Worm (Caenorhabditis elegans) whole organism, L1 larva: ENCODE results near the gene C01G5.4.

Experiments
- C16A3.4 ChIP-seq: fragments of 150-350 bp; optimal IDR thresholded peaks from 2 replicates; lab custom pipeline; 2014; ENCODE audit warnings: missing biosample characterization, missing genetic modification characterization
- C34B4.2 ChIP-seq: sonication (generic microtip); optimal IDR thresholded peaks from 2 replicates; lab custom pipeline; 2017; ENCODE audit warnings: mild to moderate bottlenecking, missing genetic modification characterization, missing compliant biosample characterization
- alr-1 ChIP-seq: fragments of 200-800 bp; sonication (Bioruptor generic); optimal IDR thresholded peaks from 2 replicates; lab custom pipeline; 2018; ENCODE audit warnings: borderline replicate concordance, mild to moderate bottlenecking, missing genetic modification characterization, missing compliant biosample characterization
- aly-2 ChIP-seq: fragments of 150-350 bp; optimal IDR thresholded peaks from 2 replicates; lab custom pipeline; 2014; ENCODE audit warnings: missing biosample characterization, missing genetic modification characterization
- blmp-1 ChIP-seq: fragments of 150-350 bp; optimal IDR thresholded peaks from 2 replicates; lab custom pipeline; 2014; ENCODE audit warnings: missing biosample characterization, missing genetic modification characterization
- ceh-8 ChIP-seq: fragments of 200-800 bp; sonication (Bioruptor generic); optimal IDR thresholded peaks from 2 replicates; lab custom pipeline; 2018; ENCODE audit warnings: mild to moderate bottlenecking, missing genetic modification characterization, moderate library complexity, missing compliant biosample characterization
- ceh-82 ChIP-seq, 3 experiments: fragments of 150-350 bp in 1 of 3; sonication (generic microtip) in 2 of 3; optimal IDR thresholded peaks; 2 replicates each; lab custom pipeline; 2014 to 2017; ENCODE audit warnings: missing biosample characterization in 3 of 3, missing genetic modification characterization in 3 of 3
- dpl-1 ChIP-seq, 3 experiments: fragments of 150-350 bp in 2 of 3; sonication (generic microtip) in 1 of 3; optimal IDR thresholded peaks; 2 replicates each; lab custom pipeline; 2014 to 2017; ENCODE audit warnings: missing biosample characterization in 3 of 3, missing genetic modification characterization in 3 of 3, missing genetic modification reagents in 3 of 3
- dsc-1 ChIP-seq: sonication (generic microtip); optimal IDR thresholded peaks from 2 replicates; lab custom pipeline; 2016; ENCODE audit warnings: mild to moderate bottlenecking, missing genetic modification characterization, missing compliant biosample characterization
- efl-1 ChIP-seq, 4 experiments: fragments of 150-350 bp; optimal IDR thresholded peaks in 3 of 4; peaks in 1 of 4; 1 replicate in 1 of 4; 2 replicates in 3 of 4; lab custom pipeline; 2014; ENCODE audit warnings: missing biosample characterization in 2 of 4, missing genetic modification characterization in 2 of 4, missing genetic modification reagents in 2 of 4
- elt-3 ChIP-seq, 6 experiments: fragments of 150-350 bp in 1 of 6; sonication (generic microtip); optimal IDR thresholded peaks; 2 replicates each; lab custom pipeline; 2017 to 2018; ENCODE audit warnings: missing biosample characterization in 6 of 6, missing genetic modification characterization in 6 of 6, inconsistent platforms in 1 of 6
- fkh-4 ChIP-seq: sonication (generic microtip); optimal IDR thresholded peaks from 2 replicates; lab custom pipeline; 2016; ENCODE audit warnings: missing compliant biosample characterization, missing genetic modification characterization, borderline replicate concordance
- hlh-17 ChIP-seq: fragments of 200-800 bp; sonication (Bioruptor generic); optimal IDR thresholded peaks from 2 replicates; lab custom pipeline; 2018; ENCODE audit warnings: missing genetic modification characterization, mild to moderate bottlenecking, missing compliant biosample characterization, moderate library complexity, borderline replicate concordance
- jun-1 ChIP-seq: fragments of 150-350 bp; optimal IDR thresholded peaks from 2 replicates; lab custom pipeline; 2014; ENCODE audit warnings: missing biosample characterization, missing genetic modification reagents, missing genetic modification characterization
- lin-13 ChIP-seq: fragments of 150-350 bp; optimal IDR thresholded peaks from 2 replicates; lab custom pipeline; 2014; ENCODE audit warnings: missing biosample characterization, missing genetic modification reagents, missing genetic modification characterization
- lin-14 ChIP-seq: fragments of 200-800 bp; sonication (Bioruptor generic); optimal IDR thresholded peaks from 2 replicates; lab custom pipeline; 2018; ENCODE audit warnings: mild to moderate bottlenecking, missing genetic modification characterization, moderate library complexity, missing compliant biosample characterization
- lin-15B ChIP-seq: fragments of 150-350 bp; sonication (generic microtip); optimal IDR thresholded peaks from 3 replicates; lab custom pipeline; 2014; ENCODE audit warnings: missing biosample characterization, missing genetic modification characterization
- lin-35 ChIP-seq, 2 experiments: fragments of 150-350 bp; optimal IDR thresholded peaks; 2 replicates each; lab custom pipeline; 2014; ENCODE audit warnings: missing biosample characterization in 2 of 2, missing genetic modification characterization in 2 of 2, missing genetic modification reagents in 2 of 2
- lin-39 ChIP-seq: fragments of 150-350 bp; optimal IDR thresholded peaks from 2 replicates; lab custom pipeline; 2014; ENCODE audit warnings: missing biosample characterization, missing genetic modification reagents, missing genetic modification characterization
- lir-3 ChIP-seq: sonication (generic microtip); optimal IDR thresholded peaks from 2 replicates; lab custom pipeline; 2016; ENCODE audit warnings: mild to moderate bottlenecking, missing genetic modification characterization, moderate library complexity, missing compliant biosample characterization; ENCODE audit not compliant: poor library complexity
- lsy-2 ChIP-seq, 2 experiments: fragments of 150-350 bp; optimal IDR thresholded peaks; 2 replicates each; lab custom pipeline; 2014; ENCODE audit warnings: missing biosample characterization in 2 of 2, missing genetic modification characterization in 2 of 2
- mdl-1 ChIP-seq, 2 experiments: fragments of 150-350 bp; optimal IDR thresholded peaks; 2 replicates each; lab custom pipeline; 2014 to 2017; ENCODE audit warnings: missing biosample characterization in 2 of 2, missing genetic modification characterization in 2 of 2, inconsistent platforms in 1 of 2
- mep-1 ChIP-seq: fragments of 150-350 bp; optimal IDR thresholded peaks from 2 replicates; lab custom pipeline; 2014; ENCODE audit warnings: missing biosample characterization, missing genetic modification characterization
- nhr-11 ChIP-seq: fragments of 150-350 bp; optimal IDR thresholded peaks from 2 replicates; lab custom pipeline; 2014; ENCODE audit warnings: missing biosample characterization, missing genetic modification characterization
- nhr-12 ChIP-seq: sonication (generic microtip); optimal IDR thresholded peaks from 2 replicates; lab custom pipeline; 2017; ENCODE audit warnings: missing biosample characterization, missing genetic modification characterization
- nhr-19 ChIP-seq: fragments of 200-800 bp; sonication (Bioruptor generic); conservative IDR thresholded peaks from 2 replicates; pipeline ENCODE4 v1.3.6; 2022; ENCODE audit warnings: missing genetic modification characterization, missing compliant biosample characterization
- nhr-20 ChIP-seq: sonication (generic microtip); optimal IDR thresholded peaks from 2 replicates; lab custom pipeline; 2016; ENCODE audit warnings: mild to moderate bottlenecking, missing genetic modification characterization, missing compliant biosample characterization
- nhr-237 ChIP-seq: fragments of 150-350 bp; optimal IDR thresholded peaks from 2 replicates; lab custom pipeline; 2014; ENCODE audit warnings: missing biosample characterization, missing genetic modification characterization
- nhr-47 ChIP-seq: sonication (generic microtip); optimal IDR thresholded peaks from 2 replicates; lab custom pipeline; 2016; ENCODE audit warnings: mild to moderate bottlenecking, missing genetic modification characterization, moderate library complexity, missing compliant biosample characterization
- nhr-71 ChIP-seq: sonication (generic microtip); optimal IDR thresholded peaks from 2 replicates; lab custom pipeline; 2016; ENCODE audit warnings: mild to moderate bottlenecking, missing genetic modification characterization, moderate library complexity, missing compliant biosample characterization
- nhr-77 ChIP-seq: fragments of 150-350 bp; optimal IDR thresholded peaks from 2 replicates; lab custom pipeline; 2014; ENCODE audit warnings: missing biosample characterization, missing genetic modification characterization
- nhr-85 ChIP-seq: sonication (generic microtip); peaks from one replicate; lab custom pipeline; 2016; ENCODE audit warnings: missing genetic modification characterization, inconsistent platforms, missing compliant biosample characterization
- nhr-90 ChIP-seq: sonication (generic microtip); optimal IDR thresholded peaks from 2 replicates; lab custom pipeline; 2016; ENCODE audit warnings: mild to moderate bottlenecking, missing genetic modification characterization, missing compliant biosample characterization; ENCODE audit not compliant: poor library complexity
- pag-3 ChIP-seq: sonication (generic microtip); optimal IDR thresholded peaks from 2 replicates; lab custom pipeline; 2017; ENCODE audit warnings: missing genetic modification characterization, mild to moderate bottlenecking, missing compliant biosample characterization, antibody characterized with exemption, borderline replicate concordance; ENCODE audit not compliant: insufficient read depth
- pqm-1 ChIP-seq: sonication (generic microtip); optimal IDR thresholded peaks from 3 replicates; lab custom pipeline; 2017; ENCODE audit warnings: missing biosample characterization, missing genetic modification characterization
- rnt-1 ChIP-seq: sonication (generic microtip); optimal IDR thresholded peaks from 2 replicates; lab custom pipeline; 2016; ENCODE audit warnings: mild to moderate bottlenecking, missing genetic modification characterization, moderate library complexity, missing compliant biosample characterization
- snu-23 ChIP-seq: sonication (generic microtip); optimal IDR thresholded peaks from 2 replicates; lab custom pipeline; 2016; ENCODE audit warnings: missing genetic modification characterization, missing compliant biosample characterization
- sox-4 ChIP-seq: sonication (generic microtip); optimal IDR thresholded peaks from 2 replicates; lab custom pipeline; 2016; ENCODE audit warnings: missing genetic modification characterization, missing compliant biosample characterization
- swsn-7 ChIP-seq: sonication (generic microtip); optimal IDR thresholded peaks from 2 replicates; lab custom pipeline; 2016; ENCODE audit warnings: missing genetic modification characterization, missing compliant biosample characterization
- tbx-2 ChIP-seq: sonication (generic microtip); optimal IDR thresholded peaks from 2 replicates; lab custom pipeline; 2016; ENCODE audit warnings: missing genetic modification characterization, missing compliant biosample characterization
- unc-86 ChIP-seq: sonication (generic microtip); optimal IDR thresholded peaks from 2 replicates; lab custom pipeline; 2016; ENCODE audit warnings: missing genetic modification characterization, missing compliant biosample characterization
- unc-98 ChIP-seq: fragments of 200-800 bp; sonication (Bioruptor generic); IDR thresholded peaks from 2 replicates; pipeline ENCODE4 v1.3.6; 2022; ENCODE audit warnings: missing genetic modification characterization, missing compliant biosample characterization
- vab-15 ChIP-seq: sonication (generic microtip); optimal IDR thresholded peaks from 2 replicates; lab custom pipeline; 2017; ENCODE audit warnings: missing genotype, mild to moderate bottlenecking, missing genetic modification characterization, missing compliant biosample characterization
- xbp-1 ChIP-seq: sonication (generic microtip); optimal IDR thresholded peaks from 2 replicates; lab custom pipeline; 2016; ENCODE audit warnings: missing genetic modification characterization, missing compliant biosample characterization
- ztf-11 ChIP-seq, 2 experiments: sonication (generic microtip); optimal IDR thresholded peaks; 2 replicates each; lab custom pipeline; 2016 to 2017; ENCODE audit warnings: missing genetic modification characterization in 2 of 2, missing biosample characterization in 1 of 2, missing compliant biosample characterization in 1 of 2
- ztf-4 ChIP-seq: fragments of 150-350 bp; optimal IDR thresholded peaks from 2 replicates; lab custom pipeline; 2014; ENCODE audit warnings: missing biosample characterization, missing genetic modification characterization

Gene C01G5.4

DNA sequence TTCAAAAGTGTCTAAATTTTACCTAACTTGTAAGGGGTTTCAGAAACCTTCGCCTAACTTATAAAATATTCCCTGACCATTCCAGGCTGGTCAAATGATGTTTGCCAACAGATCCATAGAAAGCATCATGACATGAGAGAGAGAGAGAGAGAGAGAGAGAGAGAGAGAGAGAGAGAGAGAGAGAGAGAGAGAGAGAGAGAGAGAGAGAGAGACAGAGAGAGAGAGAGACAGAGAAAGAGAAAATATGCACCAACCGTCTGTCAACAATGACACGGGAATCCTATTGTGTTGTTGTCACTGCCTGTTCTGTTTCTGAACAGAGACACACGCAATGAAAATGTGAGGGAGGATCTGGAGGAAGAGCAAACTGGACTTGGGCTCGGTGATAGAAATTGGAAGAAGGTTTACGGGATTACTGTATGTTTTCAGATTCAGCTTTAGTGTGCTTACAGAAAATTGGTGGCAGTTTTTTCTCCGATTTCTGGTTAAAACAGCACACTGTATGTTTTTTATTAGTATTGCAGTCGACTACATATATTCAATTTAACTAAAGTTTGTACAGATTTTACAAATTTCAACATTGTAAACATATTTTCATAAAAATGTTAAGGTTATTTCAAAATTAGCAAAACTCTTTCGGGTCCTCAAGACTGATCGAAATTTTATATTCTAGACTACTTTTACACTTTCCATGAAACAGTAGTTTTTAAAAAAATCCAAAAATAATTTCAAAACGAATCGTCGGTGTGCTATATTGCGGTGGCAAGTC, 44.6 kb downstream of the C01G5.4 start:
- TF ChIP-seq nhr-11 (no peak), jun-1 (tag; lab: Kevin White, UChicago) (peak; percentile 14), mep-1 (peak; percentile 40), unc-98 (GFP tag; lab: Robert Waterston, UW) (no peak), nhr-237 (no peak), hlh-17 (GFP tag; lab: Kevin White, UChicago) (no peak), ceh-82 (tag; optimal IDR thresholded peaks at IDR 0.05; lab: Kevin White, UChicago) (no peak), efl-1 (optimal IDR thresholded peaks at IDR 0.05; lab: Kevin White, UChicago) (peak; percentile 12 to 27), efl-1 (GFP tag; optimal IDR thresholded peaks at IDR 0.05 in 1 of 2; lab: Kevin White, UChicago) (no peak), lin-14 (GFP tag; lab: Kevin White, UChicago) (peak; percentile 13), lin-35 (GFP tag; optimal IDR thresholded peaks at IDR 0.05; lab: Kevin White, UChicago) (peak in 1 of 2 experiments; percentile 47)

DNA sequence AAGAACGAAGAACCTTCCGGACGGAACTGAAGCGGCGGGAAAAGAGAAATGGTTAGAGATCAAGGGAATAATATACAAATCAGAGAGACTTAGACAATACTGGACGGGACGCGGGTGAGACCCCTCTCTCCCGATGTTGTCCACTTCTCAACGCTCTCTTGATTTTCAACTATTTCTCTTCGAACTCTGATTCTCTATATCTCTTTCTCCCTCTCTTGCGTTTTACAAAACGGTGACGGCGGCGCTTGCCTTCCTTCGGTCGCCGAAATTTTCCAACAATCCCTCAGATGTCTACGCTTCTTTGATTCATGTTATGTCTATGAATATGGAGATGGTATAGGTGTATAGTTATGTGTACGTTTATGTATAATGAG, 45.2 kb downstream of the C01G5.4 start:
- no peak for TF ChIP-seq pag-3 (tag; lab: Kevin White, UChicago)
- no peak for TF ChIP-seq vab-15 (tag; lab: Kevin White, UChicago)
- TF ChIP-seq C16A3.4: peak; percentile 49
- peak; percentile 53 for TF ChIP-seq swsn-7 (tag; lab: Kevin White, UChicago)
- no peak for TF ChIP-seq pqm-1
- TF ChIP-seq lin-15B (tag; lab: Kevin White, UChicago): no peak
- peak; percentile 36 to 48 (median 45) for TF ChIP-seq dpl-1 (GFP tag; optimal IDR thresholded peaks at IDR 0.05; lab: Kevin White, UChicago)
- peak; percentile 61 to 67 for TF ChIP-seq efl-1 (optimal IDR thresholded peaks at IDR 0.05; lab: Kevin White, UChicago)
- TF ChIP-seq efl-1 (GFP tag; optimal IDR thresholded peaks at IDR 0.05 in 1 of 2; lab: Kevin White, UChicago): peak; percentile 0 to 87
- TF ChIP-seq lin-39 (tag; lab: Kevin White, UChicago): no peak
- TF ChIP-seq ceh-82 (tag; optimal IDR thresholded peaks at IDR 0.05; lab: Kevin White, UChicago): peak; percentile 2 to 13 (median 7)
- peak; percentile 76 for TF ChIP-seq mep-1
- peak; percentile 74 for TF ChIP-seq nhr-20
- peak; percentile 47 for TF ChIP-seq nhr-47 (tag; lab: Kevin White, UChicago)
- TF ChIP-seq dsc-1: peak; percentile 3
- peak; percentile 8 for TF ChIP-seq nhr-77 (tag; lab: Kevin White, UChicago)
- peak; percentile 80 for TF ChIP-seq lin-14 (GFP tag; lab: Kevin White, UChicago)
- no peak for TF ChIP-seq unc-86 (tag; lab: Kevin White, UChicago)
- peak; percentile 4 for TF ChIP-seq ztf-4 (tag; lab: Kevin White, UChicago)
- no peak for TF ChIP-seq nhr-11
- peak; percentile 46 for TF ChIP-seq xbp-1
- TF ChIP-seq elt-3 (tag; optimal IDR thresholded peaks at IDR 0.05; lab: Kevin White, UChicago): peak in 2 of 6 experiments; percentile 18 to 28
- peak; percentile 22 for TF ChIP-seq tbx-2 (tag; lab: Kevin White, UChicago)
- TF ChIP-seq nhr-71 (tag; lab: Kevin White, UChicago): peak; percentile 77
- TF ChIP-seq lsy-2 (tag; optimal IDR thresholded peaks at IDR 0.05; lab: Kevin White, UChicago): peak; percentile 51 to 63
- peak; percentile 55 for TF ChIP-seq blmp-1 (tag; lab: Kevin White, UChicago)
- TF ChIP-seq unc-98 (GFP tag; lab: Robert Waterston, UW): no peak
- peak; percentile 78 for TF ChIP-seq snu-23
- peak; percentile 59 for TF ChIP-seq rnt-1 (tag; lab: Kevin White, UChicago)
- peak in 1 of 2 experiments; percentile 30 for TF ChIP-seq mdl-1 (tag; optimal IDR thresholded peaks at IDR 0.05; lab: Kevin White, UChicago)
- peak; percentile 92 for TF ChIP-seq nhr-85 (tag; lab: Kevin White, UChicago)
- TF ChIP-seq nhr-19 (GFP tag; lab: Robert Waterston, UW): peak; percentile 31; the same call in 1 of the 2 replicates
- TF ChIP-seq fkh-4 (tag; lab: Kevin White, UChicago): no peak
- peak; percentile 4 for TF ChIP-seq lir-3
- no peak for TF ChIP-seq nhr-12 (tag; lab: Kevin White, UChicago)
- TF ChIP-seq ceh-8 (GFP tag; lab: Kevin White, UChicago): no peak
- TF ChIP-seq C34B4.2 (tag; lab: Kevin White, UChicago): no peak
- TF ChIP-seq alr-1 (tag; lab: Kevin White, UChicago): no peak
- no peak for TF ChIP-seq sox-4
- peak; percentile 35 for TF ChIP-seq lin-13
- TF ChIP-seq nhr-90: peak; percentile 65
- TF ChIP-seq aly-2 (tag; lab: Kevin White, UChicago): no peak
- peak; percentile 46 to 65 for TF ChIP-seq lin-35 (GFP tag; optimal IDR thresholded peaks at IDR 0.05; lab: Kevin White, UChicago)
- TF ChIP-seq ztf-11 (tag; optimal IDR thresholded peaks at IDR 0.05; lab: Kevin White, UChicago): no peak
